Worm (Caenorhabditis elegans) whole organism, young adult: ENCODE measurements around the gene txdc-17.
"Not testable (repeated sequence)": the region's sequence is repeated elsewhere in the genome, so short reads cannot be mapped to it uniquely, and the experiment has no call there.

Experiments used
- Y53G8AR.9 ChIP-seq: fragments of 200-800 bp; sonication (Bioruptor generic); conservative IDR thresholded peaks from 2 replicates; pipeline ENCODE4 v1.3.6; 2022; ENCODE audit warnings: missing genetic modification reagents, missing genetic modification characterization, missing compliant biosample characterization
- hrde-1 ChIP-seq: sonication (generic microtip); optimal IDR thresholded peaks from 2 replicates; lab custom pipeline; 2016; ENCODE audit warnings: missing genetic modification characterization, mild to moderate bottlenecking, missing compliant biosample characterization, moderate library complexity, missing genotype, missing genetic modification reagents, borderline replicate concordance
- lin-35 ChIP-seq, 3 experiments: fragments of 150-350 bp in 2 of 3; sonication (generic microtip) in 1 of 3; optimal IDR thresholded peaks; 2 replicates each; lab custom pipeline; 2014 to 2018; ENCODE audit warnings: missing biosample characterization in 3 of 3, missing genetic modification characterization in 3 of 3, missing genetic modification reagents in 3 of 3

Gene txdc-17

DNA sequence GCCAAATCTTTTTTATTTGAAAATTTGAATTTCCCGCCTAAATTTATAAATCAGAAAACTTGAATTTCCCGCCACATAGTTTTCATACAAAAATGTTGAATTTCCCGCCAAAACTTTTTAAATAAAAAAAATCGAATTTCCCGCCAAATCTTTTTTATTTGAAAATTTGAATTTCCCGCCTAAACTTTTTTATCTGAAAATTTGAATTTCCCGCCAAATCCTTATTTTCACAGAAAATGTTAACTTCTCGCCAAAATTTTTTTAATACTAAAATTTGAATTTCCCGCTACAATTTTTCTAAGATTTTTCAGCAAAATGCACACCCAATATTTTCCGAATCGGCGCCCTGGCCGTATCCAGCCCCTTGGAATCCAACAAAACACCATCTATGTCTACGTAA is 47.5 kb downstream of the txdc-17 start, which contains the start of gene F56F11.2:
F56F11.2 (plus strand) TSS at position 301 of the 400 bp plus-strand sequence.
- not testable (repeated sequence) for TF ChIP-seq Y53G8AR.9 (GFP tag; lab: Robert Waterston, UW); lin-35 (GFP tag; optimal IDR thresholded peaks at IDR 0.05; lab: Kevin White, UChicago); hrde-1
